Fruit fly (Drosophila melanogaster): ENCODE measurements around the gene Plzf.

Plzf gene

DNA sequence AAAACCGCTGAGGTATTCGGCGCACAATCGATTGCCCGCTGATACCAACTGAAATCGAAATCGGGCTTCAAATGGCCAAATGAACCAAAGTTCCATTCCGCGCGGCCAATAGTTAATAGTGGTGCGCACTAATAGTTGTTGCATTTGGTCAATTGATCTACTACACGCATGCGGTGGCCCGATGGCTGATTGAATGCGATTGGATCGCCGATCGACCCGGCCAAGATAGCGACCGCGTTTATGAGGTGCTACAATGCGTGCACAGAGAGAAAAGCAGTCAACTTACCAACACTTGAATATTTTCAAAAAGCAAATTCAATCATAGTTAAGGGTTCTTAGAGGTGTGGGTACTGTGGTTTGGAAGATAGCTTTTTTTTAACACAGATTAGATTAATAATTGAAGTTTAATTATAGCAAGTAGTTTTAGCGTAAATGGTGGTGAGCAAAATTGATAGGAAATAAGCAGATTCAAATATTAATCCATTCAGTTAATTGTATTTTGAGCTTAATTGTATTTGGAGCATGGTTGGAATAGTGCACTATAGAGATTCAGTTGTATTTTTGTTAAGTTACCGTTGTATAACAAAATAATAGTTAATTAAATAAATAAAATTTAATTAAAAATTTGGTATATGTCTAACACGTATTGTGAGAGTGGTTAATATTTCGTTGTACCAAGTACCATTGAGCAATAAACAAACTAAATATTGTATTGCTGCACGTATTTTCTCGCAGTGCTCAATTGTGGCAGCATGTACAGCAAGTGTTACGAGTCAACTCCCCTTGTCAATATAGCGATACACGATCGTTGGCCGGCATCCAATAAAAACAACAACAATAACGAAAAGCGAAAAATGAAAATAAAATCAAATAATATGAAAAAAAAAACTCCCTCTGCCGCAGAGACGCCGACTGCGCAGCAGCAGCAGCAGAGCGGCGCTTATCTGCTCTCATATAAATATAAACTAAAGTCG lies 22.0 kb downstream of the Plzf start:
- TF ChIP-seq pan (optimal IDR thresholded peaks at IDR 0.05) (no peak), CG8478 (optimal IDR thresholded peaks at IDR 0.05) (no peak), Dll (optimal IDR thresholded peaks at IDR 0.05) (no peak), usp (GFP tag; optimal IDR thresholded peaks at IDR 0.05) (no peak), psq (optimal IDR thresholded peaks at IDR 0.05) (no peak), EcR (GFP tag; optimal IDR thresholded peaks at IDR 0.05) (no peak)

DNA sequence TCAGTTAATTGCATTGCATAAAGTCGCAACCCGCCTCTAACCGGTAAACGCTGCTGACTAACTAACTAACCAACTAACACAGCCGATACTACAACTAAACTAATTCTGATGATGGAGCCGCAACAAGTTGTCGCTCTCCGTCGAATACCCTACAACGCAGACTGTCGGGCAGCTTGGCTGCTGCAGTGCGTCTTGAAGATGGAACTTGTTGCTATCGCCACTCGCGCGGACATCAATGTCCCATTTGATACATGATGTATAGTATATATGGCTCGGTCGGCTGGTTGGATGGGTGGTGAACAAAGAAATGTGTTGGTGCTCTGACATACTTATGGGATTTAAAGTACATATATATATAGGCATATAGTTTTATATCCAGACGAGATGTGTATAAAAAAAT lies 23.2 kb downstream of the Plzf start:
- TF ChIP-seq Dll (optimal IDR thresholded peaks at IDR 0.05) = no peak
- TF ChIP-seq pan (optimal IDR thresholded peaks at IDR 0.05) = no peak
- no peak for TF ChIP-seq CG8478 (optimal IDR thresholded peaks at IDR 0.05)
- TF ChIP-seq usp (GFP tag; optimal IDR thresholded peaks at IDR 0.05) = no peak
- no peak for TF ChIP-seq EcR (GFP tag; optimal IDR thresholded peaks at IDR 0.05)
- no peak for TF ChIP-seq psq (optimal IDR thresholded peaks at IDR 0.05)

- no peak for TF ChIP-seq pan (optimal IDR thresholded peaks at IDR 0.05)
- no peak for TF ChIP-seq EcR (GFP tag; optimal IDR thresholded peaks at IDR 0.05)
- no peak for TF ChIP-seq Dll (optimal IDR thresholded peaks at IDR 0.05)
- no peak for TF ChIP-seq usp (GFP tag; optimal IDR thresholded peaks at IDR 0.05)
- TF ChIP-seq CG8478 (optimal IDR thresholded peaks at IDR 0.05) = no peak
- TF ChIP-seq psq (optimal IDR thresholded peaks at IDR 0.05) = no peak
Observed at dm6 chr2L:12024104-12024503, 24.6 kb downstream of the Plzf start.

DNA sequence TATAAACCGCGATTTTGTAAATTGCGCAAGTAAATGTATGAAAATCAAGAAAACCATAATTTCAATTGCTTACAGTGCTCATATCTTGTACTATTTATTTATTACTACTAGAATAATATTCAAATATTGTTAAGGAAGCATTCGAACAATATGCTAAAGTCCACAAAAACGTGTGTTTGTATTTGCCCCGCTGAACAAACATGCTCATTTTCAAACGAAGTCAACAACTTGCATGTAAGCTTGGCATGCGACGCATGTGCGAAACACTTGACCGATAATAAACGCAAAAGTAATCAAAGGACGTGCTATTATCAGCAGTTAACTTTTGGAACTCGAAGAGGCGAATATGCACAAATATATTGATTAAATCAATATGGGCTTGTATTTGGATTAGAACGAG lies 27.5 kb downstream of the Plzf start:
- TF ChIP-seq psq (optimal IDR thresholded peaks at IDR 0.05) (no peak), CG8478 (optimal IDR thresholded peaks at IDR 0.05) (no peak), EcR (GFP tag; optimal IDR thresholded peaks at IDR 0.05) (no peak), pan (optimal IDR thresholded peaks at IDR 0.05) (no peak), Dll (optimal IDR thresholded peaks at IDR 0.05) (no peak)

DNA sequence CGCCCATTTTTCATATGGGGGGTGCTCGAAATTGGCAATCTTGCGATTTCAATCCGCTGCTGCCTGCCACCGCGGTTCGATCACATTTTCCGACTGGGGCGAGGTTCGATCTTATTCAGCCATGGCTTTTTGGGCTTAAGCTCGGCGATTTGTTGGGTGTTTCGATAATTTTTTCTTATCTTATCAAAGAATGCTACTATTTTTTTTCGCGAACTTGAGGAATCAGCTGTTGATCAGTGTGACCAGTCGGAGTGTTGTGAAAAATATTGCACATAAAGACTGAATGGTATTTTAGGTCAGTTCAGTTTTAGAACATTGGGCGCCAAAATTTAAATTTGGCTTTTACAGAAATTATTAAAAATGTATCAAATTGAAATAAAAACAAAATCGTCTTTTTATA lies 28.0 kb downstream of the Plzf start, which contains the start of gene Wdr81:
Gene Wdr81 (minus strand): TSS at position 226 of the 400 bp plus-strand sequence.
- no peak for TF ChIP-seq psq (optimal IDR thresholded peaks at IDR 0.05)
- TF ChIP-seq EcR (GFP tag; optimal IDR thresholded peaks at IDR 0.05) = no peak
- no peak for TF ChIP-seq CG8478 (optimal IDR thresholded peaks at IDR 0.05)
- TF ChIP-seq usp (GFP tag; optimal IDR thresholded peaks at IDR 0.05) = no peak
- no peak for TF ChIP-seq pan (optimal IDR thresholded peaks at IDR 0.05)
- TF ChIP-seq Dll (optimal IDR thresholded peaks at IDR 0.05) = no peak

- no peak for TF ChIP-seq CG8478 (optimal IDR thresholded peaks at IDR 0.05)
- no peak for TF ChIP-seq pan (optimal IDR thresholded peaks at IDR 0.05)
- peak in 1 of 2 experiments; percentile 97 for TF ChIP-seq EcR (GFP tag; optimal IDR thresholded peaks at IDR 0.05)
- no peak for TF ChIP-seq usp (GFP tag; optimal IDR thresholded peaks at IDR 0.05)
- TF ChIP-seq psq (optimal IDR thresholded peaks at IDR 0.05) = no peak
- no peak for TF ChIP-seq Dll (optimal IDR thresholded peaks at IDR 0.05)
Observed at dm6 chr2L:12013741-12014393, 34.9 kb downstream of the Plzf start.

dm6 chr2L:12013243-12013642 lies 35.5 kb downstream of the Plzf start:
- TF ChIP-seq EcR (GFP tag; optimal IDR thresholded peaks at IDR 0.05) (peak in 1 of 2 experiments; percentile 52), Dll (optimal IDR thresholded peaks at IDR 0.05) (no peak)

- TF ChIP-seq CG8478 (optimal IDR thresholded peaks at IDR 0.05) (no peak), psq (optimal IDR thresholded peaks at IDR 0.05) (no peak), EcR (GFP tag; optimal IDR thresholded peaks at IDR 0.05) (peak; percentile 96 to 98), pan (optimal IDR thresholded peaks at IDR 0.05) (no peak), usp (GFP tag; optimal IDR thresholded peaks at IDR 0.05) (no peak), Dll (optimal IDR thresholded peaks at IDR 0.05) (peak; percentile 42)
Observed at dm6 chr2L:12011682-12012655, 36.7 kb downstream of the Plzf start.

- TF ChIP-seq usp (GFP tag; optimal IDR thresholded peaks at IDR 0.05) = no peak
- no peak for TF ChIP-seq EcR (GFP tag; optimal IDR thresholded peaks at IDR 0.05)
- peak; percentile 79 for TF ChIP-seq CG8478 (optimal IDR thresholded peaks at IDR 0.05)
- no peak for TF ChIP-seq psq (optimal IDR thresholded peaks at IDR 0.05)
- TF ChIP-seq pan (optimal IDR thresholded peaks at IDR 0.05) = no peak
- peak; percentile 65 for TF ChIP-seq Dll (optimal IDR thresholded peaks at IDR 0.05)
Observed at dm6 chr2L:12010877-12011666, 37.6 kb downstream of the Plzf start.

DNA sequence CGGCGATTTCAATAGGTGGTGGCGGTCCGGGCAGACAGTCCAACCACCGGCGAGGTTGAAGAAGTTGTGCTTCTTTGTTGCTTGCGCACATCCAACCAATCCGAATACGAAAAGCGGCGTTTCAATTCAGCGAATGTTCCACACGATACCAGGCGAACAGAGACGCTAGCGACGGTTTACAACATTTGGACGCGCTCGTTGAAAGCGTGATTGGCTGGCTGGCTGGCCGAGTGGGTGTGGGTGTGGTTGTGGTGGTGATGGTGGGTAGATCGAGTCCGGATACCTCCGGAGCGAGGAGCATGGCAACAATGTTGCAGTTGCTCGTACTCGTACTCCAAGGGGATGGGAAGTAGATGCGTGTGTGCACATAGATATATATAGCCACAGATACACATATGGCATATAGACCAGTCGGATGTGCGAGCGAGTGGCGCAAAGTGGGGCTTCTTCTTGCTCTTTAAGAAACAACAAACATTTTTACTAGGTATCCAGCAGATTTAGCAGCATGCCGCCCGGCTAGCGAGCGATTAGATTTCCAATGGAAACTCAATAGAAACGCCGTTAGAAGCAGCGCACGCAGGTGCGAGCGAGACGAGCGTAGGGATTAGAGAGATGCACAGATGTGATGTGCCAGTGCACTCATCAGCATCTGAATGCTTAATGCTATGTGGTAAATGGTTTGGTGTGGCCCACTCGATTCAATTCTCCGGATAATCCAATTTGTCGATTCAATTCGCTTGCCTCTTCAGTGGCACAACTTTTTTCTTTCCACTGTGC lies 38.4 kb downstream of the Plzf start:
- TF ChIP-seq Dll (optimal IDR thresholded peaks at IDR 0.05) = no peak
- TF ChIP-seq EcR (GFP tag; optimal IDR thresholded peaks at IDR 0.05) = peak in 1 of 2 experiments; percentile 54
